Fruit fly (Drosophila melanogaster) whole organism, embryonic: ENCODE measurements around the gene Pvf3.

Experiments
- CG1024 ChIP-seq: fragments of 200-800 bp; sonication (Bioruptor generic); IDR thresholded peaks from 2 replicates; pipeline ENCODE4 v1.3.6; 2022; ENCODE audit warnings: missing biosample characterization, missing genetic modification characterization
- CG11504 ChIP-seq: fragments of 200-800 bp; sonication (Bioruptor generic); optimal IDR thresholded peaks from 3 replicates; lab custom pipeline; 2019; ENCODE audit warnings: missing biosample characterization, mild to moderate bottlenecking, missing genetic modification characterization, moderate library complexity
- CG11696 ChIP-seq: fragments of 200-800 bp; sonication (Bioruptor generic); IDR thresholded peaks from 2 replicates; pipeline ENCODE4 v1.3.6; 2022; ENCODE audit warnings: missing biosample characterization, missing genetic modification characterization
- CG12219 ChIP-seq: fragments of 200-800 bp; sonication (Bioruptor generic); optimal IDR thresholded peaks from 3 replicates; lab custom pipeline; 2018; ENCODE audit warnings: missing biosample characterization, mild to moderate bottlenecking, missing genetic modification characterization
- CG12299 ChIP-seq: fragments of 200-800 bp; sonication (Bioruptor generic); optimal IDR thresholded peaks from 2 replicates; lab custom pipeline; 2018; ENCODE audit warnings: missing biosample characterization, mild to moderate bottlenecking, missing genetic modification characterization
- CG13287 ChIP-seq: fragments of 200-800 bp; sonication (Bioruptor generic); IDR thresholded peaks from 2 replicates; pipeline ENCODE4 v1.3.6; 2022; ENCODE audit warnings: missing biosample characterization, missing genetic modification characterization; ENCODE audit not compliant: partially characterized antibody
- CG17328 ChIP-seq: fragments of 200-800 bp; sonication (Bioruptor generic); IDR thresholded peaks from 2 replicates; pipeline ENCODE4 v1.3.6; 2022; ENCODE audit warnings: missing biosample characterization, missing genetic modification characterization
- CG17361 ChIP-seq: fragments of 200-800 bp; sonication (Bioruptor generic); IDR thresholded peaks from 3 replicates; pipeline ENCODE4 v1.3.6; 2022; ENCODE audit warnings: missing biosample characterization, missing genetic modification characterization
- CG34422 ChIP-seq: fragments of 200-800 bp; sonication (Bioruptor generic); IDR thresholded peaks from 3 replicates; pipeline ENCODE4 v1.3.6; 2022; ENCODE audit warnings: missing biosample characterization, missing genetic modification characterization
- CG4404 ChIP-seq: fragments of 200-800 bp; sonication (Bioruptor generic); IDR thresholded peaks from 2 replicates; pipeline ENCODE4 v1.3.6; 2022; ENCODE audit warnings: missing biosample characterization, missing genetic modification characterization
- CG7963 ChIP-seq: fragments of 200-800 bp; sonication (Bioruptor generic); IDR thresholded peaks from 3 replicates; pipeline ENCODE4 v1.3.6; 2022; ENCODE audit warnings: missing biosample characterization, missing genetic modification characterization; ENCODE audit not compliant: partially characterized antibody
- CG8290 ChIP-seq, 3 experiments: fragments of 200-800 bp; sonication (Bioruptor generic); optimal IDR thresholded peaks; 2 replicates each; lab custom pipeline; 2016 to 2019; ENCODE audit warnings: missing biosample characterization in 3 of 3, missing genetic modification characterization in 3 of 3, mild to moderate bottlenecking in 2 of 3, moderate library complexity in 1 of 3
- CG8359 ChIP-seq: fragments of 200-800 bp; sonication (Bioruptor generic); optimal IDR thresholded peaks from 2 replicates; lab custom pipeline; 2017; ENCODE audit warnings: missing biosample characterization, mild to moderate bottlenecking, missing genetic modification characterization, borderline replicate concordance
- CkIIα-i1 ChIP-seq: fragments of 200-800 bp; sonication (Bioruptor generic); IDR thresholded peaks from 2 replicates; pipeline ENCODE4 v1.3.6; 2022; ENCODE audit warnings: missing biosample characterization, missing genetic modification characterization
- Deaf1 ChIP-seq: fragments of 200-800 bp; optimal IDR thresholded peaks from 3 replicates; lab custom pipeline; 2019; ENCODE audit warnings: missing biosample characterization, mild to moderate bottlenecking, missing genetic modification characterization, moderate library complexity
- Fer2 ChIP-seq: fragments of 200-800 bp; sonication (Bioruptor generic); optimal IDR thresholded peaks from 2 replicates; lab custom pipeline; 2018; ENCODE audit warnings: missing biosample characterization, mild to moderate bottlenecking, missing genetic modification characterization, moderate library complexity
- Fer3 ChIP-seq: fragments of 200-800 bp; sonication (Bioruptor generic); optimal IDR thresholded peaks from 2 replicates; lab custom pipeline; 2018; ENCODE audit warnings: missing biosample characterization, mild to moderate bottlenecking, missing genetic modification characterization, moderate library complexity
- H15 ChIP-seq: fragments of 200-800 bp; sonication (Bioruptor generic); IDR thresholded peaks from 3 replicates; pipeline ENCODE4 v1.3.6; 2022; ENCODE audit warnings: missing biosample characterization, missing genetic modification characterization
- HmgD ChIP-seq: fragments of 200-800 bp; sonication (Bioruptor generic); optimal IDR thresholded peaks from 3 replicates; lab custom pipeline; 2016; ENCODE audit warnings: missing biosample characterization, missing genetic modification characterization
- Med ChIP-seq: fragments of 200-800 bp; sonication (Bioruptor generic); peaks from one replicate; lab custom pipeline; 2016; ENCODE audit warnings: missing biosample characterization, missing genetic modification characterization, mild to moderate bottlenecking, inconsistent platforms, moderate library complexity
- Opbp ChIP-seq: fragments of 200-800 bp; sonication (Bioruptor generic); IDR thresholded peaks from 3 replicates; pipeline ENCODE4 v1.3.6; 2022; ENCODE audit warnings: missing biosample characterization, missing genetic modification characterization; ENCODE audit not compliant: partially characterized antibody
- Sin3A ChIP-seq: fragments of >200 bp; optimal IDR thresholded peaks from 2 replicates; lab custom pipeline; 2018
- Vsx1 ChIP-seq: fragments of 200-800 bp; sonication (Bioruptor generic); optimal IDR thresholded peaks from 2 replicates; lab custom pipeline; 2017; ENCODE audit warnings: missing biosample characterization, mild to moderate bottlenecking, missing genetic modification characterization, missing genetic modification reagents
- ac ChIP-seq: fragments of 200-800 bp; sonication (Bioruptor generic); optimal IDR thresholded peaks from 3 replicates; lab custom pipeline; 2017; ENCODE audit warnings: missing biosample characterization, mild to moderate bottlenecking, missing genetic modification characterization
- bbx ChIP-seq: fragments of 200-800 bp; sonication (Bioruptor generic); IDR thresholded peaks from 2 replicates; pipeline ENCODE4 v1.3.6; 2022; ENCODE audit warnings: missing biosample characterization, missing genetic modification characterization; ENCODE audit not compliant: partially characterized antibody
- cg ChIP-seq: fragments of 200-800 bp; sonication (Bioruptor generic); optimal IDR thresholded peaks from 3 replicates; lab custom pipeline; 2019; ENCODE audit warnings: missing biosample characterization, mild to moderate bottlenecking, missing genetic modification characterization, moderate library complexity
- chinmo ChIP-seq: fragments of 200-800 bp; sonication (Bioruptor generic); IDR thresholded peaks from 4 replicates; pipeline ENCODE4 v1.3.6; 2022; ENCODE audit warnings: missing biosample characterization, missing genetic modification characterization; ENCODE audit not compliant: partially characterized antibody
- da ChIP-seq: fragments of 200-800 bp; sonication (Bioruptor generic); optimal IDR thresholded peaks from 2 replicates; lab custom pipeline; 2016; ENCODE audit warnings: missing biosample characterization, missing genetic modification characterization
- dmrt99B ChIP-seq: fragments of 200-800 bp; sonication (Bioruptor generic); optimal IDR thresholded peaks from 2 replicates; lab custom pipeline; 2018; ENCODE audit warnings: missing biosample characterization, mild to moderate bottlenecking, missing genetic modification characterization, moderate library complexity
- eve ChIP-seq, 2 experiments: fragments of >200 bp; optimal IDR thresholded peaks; 2 replicates each; lab custom pipeline; 2017; ENCODE audit warnings: missing biosample characterization in 2 of 2, missing genetic modification characterization in 2 of 2
- grau ChIP-seq: fragments of 200-800 bp; optimal IDR thresholded peaks from 3 replicates; lab custom pipeline; 2019; ENCODE audit warnings: missing biosample characterization, mild to moderate bottlenecking, missing genetic modification characterization, moderate library complexity
- hkb ChIP-seq, 2 experiments: fragments of 200-800 bp in 1 of 2; fragments of >200 bp in 1 of 2; sonication (Bioruptor generic) in 1 of 2; IDR thresholded peaks in 1 of 2; optimal IDR thresholded peaks in 1 of 2; 2 replicates each; pipeline versions ENCODE4 v1.3.6 to Lab custom; 2017 to 2022; ENCODE audit warnings: missing biosample characterization in 1 of 2, missing genetic modification characterization in 1 of 2
- nau ChIP-seq: fragments of 200-800 bp; sonication (Bioruptor generic); optimal IDR thresholded peaks from 3 replicates; lab custom pipeline; 2017; ENCODE audit warnings: missing biosample characterization, mild to moderate bottlenecking, missing genetic modification characterization, missing genetic modification reagents
- nom ChIP-seq: fragments of 200-800 bp; sonication (Bioruptor generic); optimal IDR thresholded peaks from 2 replicates; lab custom pipeline; 2017; ENCODE audit warnings: missing biosample characterization, missing genetic modification characterization, mild to moderate bottlenecking, moderate library complexity, missing genetic modification reagents
- oc ChIP-seq: fragments of 200-800 bp; sonication (Bioruptor generic); optimal IDR thresholded peaks from 2 replicates; lab custom pipeline; 2018; ENCODE audit warnings: missing biosample characterization, mild to moderate bottlenecking, missing genetic modification characterization, moderate library complexity
- pho ChIP-seq: fragments of 200-800 bp; sonication (Bioruptor generic); optimal IDR thresholded peaks from 2 replicates; lab custom pipeline; 2016; ENCODE audit warnings: missing biosample characterization, missing genetic modification characterization
- ranshi ChIP-seq: fragments of 200-800 bp; sonication (Bioruptor generic); IDR thresholded peaks from 2 replicates; pipeline ENCODE4 v1.3.6; 2022; ENCODE audit warnings: missing biosample characterization, missing genetic modification characterization
- sd ChIP-seq: fragments of 200-800 bp; sonication (Bioruptor generic); optimal IDR thresholded peaks from 3 replicates; lab custom pipeline; 2018; ENCODE audit warnings: missing biosample characterization, mild to moderate bottlenecking, missing genetic modification characterization, moderate library complexity
- sens ChIP-seq: fragments of 200-800 bp; sonication (Bioruptor generic); peaks from one replicate; lab custom pipeline; 2016; ENCODE audit warnings: missing biosample characterization, missing genetic modification characterization
- slp2 ChIP-seq: fragments of 200-800 bp; sonication (Bioruptor generic); optimal IDR thresholded peaks from 2 replicates; lab custom pipeline; 2016; ENCODE audit warnings: missing biosample characterization, missing genetic modification characterization
- sob ChIP-seq: fragments of 200-800 bp; sonication (Bioruptor generic); IDR thresholded peaks from 2 replicates; pipeline ENCODE4 v1.3.6; 2022; ENCODE audit warnings: missing biosample characterization, missing genetic modification characterization
- sr ChIP-seq: fragments of 200-800 bp; sonication (Bioruptor generic); IDR thresholded peaks from 3 replicates; pipeline ENCODE4 v1.3.6; 2022; ENCODE audit warnings: missing biosample characterization, missing genetic modification characterization
- stc ChIP-seq: fragments of 200-800 bp; sonication (Bioruptor generic); IDR thresholded peaks from 2 replicates; pipeline ENCODE4 v1.3.6; 2022; ENCODE audit warnings: missing biosample characterization, missing genetic modification characterization
- stwl ChIP-seq: fragments of 200-800 bp; sonication (Bioruptor generic); optimal IDR thresholded peaks from 3 replicates; lab custom pipeline; 2018; ENCODE audit warnings: missing biosample characterization, mild to moderate bottlenecking, missing genetic modification characterization, moderate library complexity
- ttk ChIP-seq: fragments of 200-800 bp; sonication (Bioruptor generic); IDR thresholded peaks from 2 replicates; pipeline ENCODE4 v2.1.2; 2022; ENCODE audit warnings: missing biosample characterization, missing genetic modification characterization
- twi ChIP-seq: fragments of 200-800 bp; optimal IDR thresholded peaks from 2 replicates; lab custom pipeline; 2019; ENCODE audit warnings: missing biosample characterization, mild to moderate bottlenecking, missing genetic modification characterization, moderate library complexity
- unpg ChIP-seq: fragments of 200-800 bp; sonication (Bioruptor generic); optimal IDR thresholded peaks from 3 replicates; lab custom pipeline; 2018; ENCODE audit warnings: missing biosample characterization, mild to moderate bottlenecking, missing genetic modification characterization, moderate library complexity
- wek ChIP-seq: fragments of 200-800 bp; sonication (Bioruptor generic); optimal IDR thresholded peaks from 3 replicates; lab custom pipeline; 2018; ENCODE audit warnings: missing biosample characterization, mild to moderate bottlenecking, missing genetic modification characterization, moderate library complexity
- z ChIP-seq: fragments of 200-800 bp; sonication (Bioruptor generic); IDR thresholded peaks from 3 replicates; pipeline ENCODE4 v1.3.6; 2022; ENCODE audit warnings: missing biosample characterization, missing genetic modification characterization

The Pvf3 gene

dm6 chr2L:7157456-7157855 is at the start of gene Pvf3:
Pvf3 (minus strand) TSS chr2L:7157695.
- TF ChIP-seq CG4404 (GFP tag; lab: Robert Waterston, UW) (no peak), Opbp (GFP tag; lab: Robert Waterston, UW) (peak; percentile 35; the same call in 1 of the 3 replicates), CG11696 (0 out of 2 replicates have a peak, but pooled peaks have one; percentile 32), Fer2 (no peak), sd (peak; percentile 7), z (GFP tag; lab: Robert Waterston, UW) (no peak), twi (tag; lab: Kevin White, UChicago) (peak; percentile 55), CG11504 (tag; lab: Kevin White, UChicago) (peak; percentile 99), sob (GFP tag; lab: Robert Waterston, UW) (peak; percentile 14; the same call in 1 of the 2 replicates), da (GFP tag; lab: Kevin White, UChicago) (peak; percentile 14), dmrt99B (tag; lab: Kevin White, UChicago) (no peak), H15 (GFP tag; lab: Robert Waterston, UW) (no peak), Fer3 (tag; lab: Kevin White, UChicago) (no peak), ac (GFP tag; lab: Kevin White, UChicago) (no peak), slp2 (GFP tag; lab: Kevin White, UChicago) (no peak), bbx (peak; percentile 65; the same call in 1 of the 2 replicates), CG12219 (GFP tag; lab: Kevin White, UChicago) (no peak), sens (GFP tag; lab: Kevin White, UChicago) (peak; percentile 52), grau (no peak), CG17328 (GFP tag; lab: Robert Waterston, UW) (peak; percentile 32; the same call in 1 of the 2 replicates), CG1024 (GFP tag; lab: Robert Waterston, UW) (peak; percentile 24; the same call in 1 of the 2 replicates), HmgD (GFP tag; lab: Kevin White, UChicago) (no peak), oc (no peak), stc (peak; percentile 36; the same call in 1 of the 2 replicates), eve (GFP tag; optimal IDR thresholded peaks at IDR 0.05; lab: Kevin White, UChicago) (no peak), hkb (optimal IDR thresholded peaks at IDR 0.05; lab: Kevin White, UChicago) (no peak), hkb (GFP tag; IDR thresholded peaks at IDR 0.05; lab: Robert Waterston, UW) (peak; percentile 32; the same call in 1 of the 2 replicates), CG34422 (0 out of 3 replicates have a peak, but pooled peaks have one; percentile 8), CG13287 (0 out of 2 replicates have a peak, but pooled peaks have one; percentile 12), cg (GFP tag; lab: Kevin White, UChicago) (peak; percentile 35), CG17361 (GFP tag; lab: Robert Waterston, UW) (no peak), stwl (peak; percentile 14), Sin3A (no peak), Med (peak; percentile 72), sr (GFP tag; lab: Robert Waterston, UW) (0 out of 3 replicates have a peak, but pooled peaks have one; percentile 9), CG8290 (GFP tag; optimal IDR thresholded peaks at IDR 0.05; lab: Kevin White, UChicago) (no peak), CG8290 (tag; optimal IDR thresholded peaks at IDR 0.05; lab: Kevin White, UChicago) (peak in 1 of 2 experiments; percentile 44), pho (GFP tag; lab: Kevin White, UChicago) (no peak), ttk (no peak), Vsx1 (GFP tag; lab: Kevin White, UChicago) (no peak), CG8359 (GFP tag; lab: Kevin White, UChicago) (peak; percentile 33), unpg (GFP tag; lab: Kevin White, UChicago) (no peak), CG7963 (GFP tag; lab: Robert Waterston, UW) (0 out of 3 replicates have a peak, but pooled peaks have one; percentile 31), ranshi (GFP tag; lab: Robert Waterston, UW) (no peak; the same call in 1 of the 2 replicates), chinmo (GFP tag; lab: Robert Waterston, UW) (peak; percentile 78; the same call in 3 of the 4 replicates), CG12299 (tag; lab: Kevin White, UChicago) (no peak), nom (GFP tag; lab: Kevin White, UChicago) (peak; percentile 26), wek (GFP tag; lab: Kevin White, UChicago) (peak; percentile 24), CkIIα-i1 (GFP tag; lab: Robert Waterston, UW) (no peak), nau (GFP tag; lab: Kevin White, UChicago) (peak; percentile 26), Deaf1 (tag; lab: Kevin White, UChicago) (peak; percentile 55)
